Fruit fly (Drosophila melanogaster) whole organism, prepupa: Measurements from ENCODE around the gene Osbp.

Experiments
- Blimp-1 ChIP-seq: fragments of 200-800 bp; sonication (Bioruptor generic); optimal IDR thresholded peaks from 3 replicates; lab custom pipeline; 2017; ENCODE audit warnings: missing biosample characterization, missing genetic modification characterization, mild to moderate bottlenecking, moderate library complexity, missing genetic modification reagents
- CG11294 ChIP-seq: fragments of 200-800 bp; sonication (Bioruptor generic); IDR thresholded peaks from 2 replicates; pipeline ENCODE4 v1.3.6; 2022; ENCODE audit warnings: missing biosample characterization, missing genetic modification characterization
- CG11902 ChIP-seq: fragments of 200-800 bp; sonication (Bioruptor generic); optimal IDR thresholded peaks from 3 replicates; lab custom pipeline; 2016; ENCODE audit warnings: missing biosample characterization, missing genetic modification characterization
- CG15336 ChIP-seq: fragments of 200-800 bp; sonication (Bioruptor generic); IDR thresholded peaks from 2 replicates; pipeline ENCODE4 v1.3.6; 2022; ENCODE audit warnings: missing biosample characterization, missing genetic modification characterization
- CG1621 ChIP-seq: fragments of 200-800 bp; sonication (Bioruptor generic); optimal IDR thresholded peaks from 3 replicates; lab custom pipeline; 2018; ENCODE audit warnings: missing biosample characterization, mild to moderate bottlenecking, missing genetic modification characterization
- CG3032 ChIP-seq: fragments of 200-800 bp; optimal IDR thresholded peaks from 2 replicates; lab custom pipeline; 2019; ENCODE audit warnings: missing biosample characterization, mild to moderate bottlenecking, missing genetic modification characterization, moderate library complexity
- CG31627 ChIP-seq: fragments of 200-800 bp; sonication (Bioruptor generic); optimal IDR thresholded peaks from 3 replicates; lab custom pipeline; 2016; ENCODE audit warnings: missing biosample characterization, missing genetic modification characterization
- CG4318 ChIP-seq: fragments of 200-800 bp; sonication (Bioruptor generic); optimal IDR thresholded peaks from 3 replicates; lab custom pipeline; 2017; ENCODE audit warnings: missing biosample characterization, mild to moderate bottlenecking, missing genetic modification characterization
- CG6163 ChIP-seq: fragments of 200-800 bp; sonication (Bioruptor generic); IDR thresholded peaks from 3 replicates; pipeline ENCODE4 v1.3.6; 2022; ENCODE audit warnings: missing biosample characterization, missing genetic modification characterization
- CG6276 ChIP-seq: fragments of 200-800 bp; sonication (Bioruptor generic); optimal IDR thresholded peaks from 2 replicates; lab custom pipeline; 2017; ENCODE audit warnings: missing biosample characterization, mild to moderate bottlenecking, missing genetic modification characterization
- CG6808 ChIP-seq: fragments of 200-800 bp; sonication (Bioruptor generic); optimal IDR thresholded peaks from 3 replicates; lab custom pipeline; 2017; ENCODE audit warnings: missing biosample characterization, missing genetic modification characterization, mild to moderate bottlenecking, moderate library complexity, missing genetic modification reagents
- CG6854 ChIP-seq: fragments of 200-800 bp; sonication (Bioruptor generic); optimal IDR thresholded peaks from 2 replicates; lab custom pipeline; 2017; ENCODE audit warnings: missing biosample characterization, mild to moderate bottlenecking, missing genetic modification characterization
- CG8119 ChIP-seq: fragments of 200-800 bp; sonication (Bioruptor generic); IDR thresholded peaks from 3 replicates; pipeline ENCODE4 v1.3.6; 2022; ENCODE audit warnings: missing biosample characterization, missing genetic modification characterization
- CG8319 ChIP-seq: fragments of 200-800 bp; sonication (Bioruptor generic); optimal IDR thresholded peaks from 3 replicates; lab custom pipeline; 2016; ENCODE audit warnings: missing biosample characterization, missing genetic modification characterization
- CG8632 ChIP-seq: fragments of 200-800 bp; sonication (Bioruptor generic); optimal IDR thresholded peaks from 3 replicates; lab custom pipeline; 2016; ENCODE audit warnings: missing biosample characterization, missing genetic modification characterization
- Eip75B ChIP-seq: fragments of 200-800 bp; sonication (Bioruptor generic); optimal IDR thresholded peaks from 3 replicates; lab custom pipeline; 2016; ENCODE audit warnings: missing biosample characterization, missing genetic modification characterization
- Eip78C ChIP-seq: fragments of 200-800 bp; sonication (Bioruptor generic); peaks from one replicate; lab custom pipeline; 2016; ENCODE audit warnings: missing biosample characterization, missing genetic modification characterization
- Eip93F ChIP-seq: fragments of 200-800 bp; sonication (Bioruptor generic); optimal IDR thresholded peaks from 2 replicates; lab custom pipeline; 2016; ENCODE audit warnings: missing biosample characterization, mild to moderate bottlenecking, missing genetic modification characterization
- Ets21C ChIP-seq: fragments of 200-800 bp; sonication (Bioruptor generic); optimal IDR thresholded peaks from 3 replicates; lab custom pipeline; 2016; ENCODE audit warnings: missing biosample characterization, missing genetic modification characterization
- Ets96B ChIP-seq: fragments of 200-800 bp; optimal IDR thresholded peaks from 2 replicates; lab custom pipeline; 2019; ENCODE audit warnings: missing biosample characterization, mild to moderate bottlenecking, missing genetic modification characterization, moderate library complexity
- Gug ChIP-seq: fragments of 200-800 bp; sonication (Bioruptor generic); IDR thresholded peaks from 2 replicates; pipeline ENCODE4 v1.3.6; 2022; ENCODE audit warnings: missing biosample characterization, missing genetic modification characterization
- Hr39 ChIP-seq: fragments of 200-800 bp; sonication (Bioruptor generic); optimal IDR thresholded peaks from 2 replicates; lab custom pipeline; 2016; ENCODE audit warnings: missing biosample characterization, missing genetic modification characterization
- Hr4 ChIP-seq: fragments of 200-800 bp; sonication (Bioruptor generic); optimal IDR thresholded peaks from 3 replicates; lab custom pipeline; 2016; ENCODE audit warnings: missing biosample characterization, missing genetic modification characterization
- Lpt ChIP-seq: fragments of 200-800 bp; sonication (Bioruptor generic); optimal IDR thresholded peaks from 3 replicates; lab custom pipeline; 2016; ENCODE audit warnings: missing biosample characterization, missing genetic modification characterization
- Met ChIP-seq: fragments of 200-800 bp; sonication (Bioruptor generic); optimal IDR thresholded peaks from 3 replicates; lab custom pipeline; 2016; ENCODE audit warnings: missing biosample characterization, missing genetic modification characterization
- OdsH ChIP-seq: fragments of 200-800 bp; sonication (Bioruptor generic); optimal IDR thresholded peaks from 3 replicates; lab custom pipeline; 2016; ENCODE audit warnings: missing biosample characterization, missing genetic modification characterization
- Smox ChIP-seq: fragments of 200-800 bp; sonication (Bioruptor generic); optimal IDR thresholded peaks from 3 replicates; lab custom pipeline; 2016; ENCODE audit warnings: missing biosample characterization, missing genetic modification characterization
- Sox102F ChIP-seq: fragments of 200-800 bp; sonication (Bioruptor generic); optimal IDR thresholded peaks from 2 replicates; lab custom pipeline; 2016; ENCODE audit warnings: missing biosample characterization, mild to moderate bottlenecking, missing genetic modification characterization
- Sox14 ChIP-seq: fragments of 200-800 bp; sonication (Bioruptor generic); optimal IDR thresholded peaks from 3 replicates; lab custom pipeline; 2016; ENCODE audit warnings: missing biosample characterization, missing genetic modification characterization
- Sox15 ChIP-seq: fragments of 200-800 bp; sonication (Bioruptor generic); optimal IDR thresholded peaks from 3 replicates; lab custom pipeline; 2016; ENCODE audit warnings: missing biosample characterization, missing genetic modification characterization
- achi ChIP-seq: fragments of 200-800 bp; sonication (Bioruptor generic); optimal IDR thresholded peaks from 3 replicates; lab custom pipeline; 2016; ENCODE audit warnings: missing biosample characterization, missing genetic modification characterization
- acj6 ChIP-seq: fragments of 200-800 bp; sonication (Bioruptor generic); optimal IDR thresholded peaks from 3 replicates; lab custom pipeline; 2016; ENCODE audit warnings: missing biosample characterization, missing genetic modification characterization
- cyc ChIP-seq: fragments of 200-800 bp; sonication (Bioruptor generic); optimal IDR thresholded peaks from 3 replicates; lab custom pipeline; 2016; ENCODE audit warnings: missing biosample characterization, missing genetic modification characterization
- dac ChIP-seq: fragments of 200-800 bp; sonication (Bioruptor generic); optimal IDR thresholded peaks from 2 replicates; lab custom pipeline; 2017; ENCODE audit warnings: missing biosample characterization, mild to moderate bottlenecking, missing genetic modification characterization
- dsx ChIP-seq: fragments of 200-800 bp; optimal IDR thresholded peaks from 3 replicates; lab custom pipeline; 2019; ENCODE audit warnings: missing biosample characterization, mild to moderate bottlenecking, missing genetic modification characterization, moderate library complexity; ENCODE audit not compliant: poor library complexity, severe bottlenecking
- eg ChIP-seq: fragments of 200-800 bp; sonication (Bioruptor generic); IDR thresholded peaks from 3 replicates; pipeline ENCODE4 v1.3.6; 2022; ENCODE audit warnings: missing biosample characterization, missing genetic modification characterization
- esn ChIP-seq: fragments of 200-800 bp; sonication (Bioruptor generic); optimal IDR thresholded peaks from 2 replicates; lab custom pipeline; 2016; ENCODE audit warnings: missing biosample characterization, mild to moderate bottlenecking, missing genetic modification characterization, moderate library complexity
- fd59A ChIP-seq: fragments of 200-800 bp; sonication (Bioruptor generic); optimal IDR thresholded peaks from 2 replicates; lab custom pipeline; 2017; ENCODE audit warnings: missing biosample characterization, mild to moderate bottlenecking, missing genetic modification characterization, missing genetic modification reagents
- fd85E ChIP-seq: fragments of 200-800 bp; sonication (Bioruptor generic); optimal IDR thresholded peaks from 3 replicates; lab custom pipeline; 2016; ENCODE audit warnings: missing biosample characterization, missing genetic modification characterization
- fkh ChIP-seq: fragments of 200-800 bp; sonication (Bioruptor generic); optimal IDR thresholded peaks from 3 replicates; lab custom pipeline; 2017; ENCODE audit warnings: missing biosample characterization, mild to moderate bottlenecking, missing genetic modification characterization, moderate library complexity
- net ChIP-seq: fragments of 200-800 bp; sonication (Bioruptor generic); optimal IDR thresholded peaks from 3 replicates; lab custom pipeline; 2016; ENCODE audit warnings: missing biosample characterization, missing genetic modification characterization
- pdm3 ChIP-seq: fragments of 200-800 bp; sonication (Bioruptor generic); optimal IDR thresholded peaks from 3 replicates; lab custom pipeline; 2016; ENCODE audit warnings: missing biosample characterization, missing genetic modification characterization
- salr ChIP-seq, 2 experiments: fragments of 200-800 bp; sonication (Bioruptor generic); optimal IDR thresholded peaks; 3 replicates each; lab custom pipeline; 2016 to 2018; ENCODE audit warnings: missing biosample characterization in 2 of 2, missing genetic modification characterization in 2 of 2, mild to moderate bottlenecking in 1 of 2
- ss ChIP-seq, 2 experiments: fragments of 200-800 bp; sonication (Bioruptor generic); optimal IDR thresholded peaks; 2 replicates in 1 of 2; 3 replicates in 1 of 2; lab custom pipeline; 2017 to 2018; ENCODE audit warnings: mild to moderate bottlenecking in 2 of 2, missing biosample characterization in 2 of 2, missing genetic modification characterization in 2 of 2, moderate library complexity in 1 of 2
- svp ChIP-seq: fragments of 200-800 bp; sonication (Bioruptor generic); peaks from one replicate; lab custom pipeline; 2016; ENCODE audit warnings: missing biosample characterization, missing genetic modification characterization
- topi ChIP-seq: fragments of 200-800 bp; sonication (Bioruptor generic); optimal IDR thresholded peaks from 3 replicates; lab custom pipeline; 2016; ENCODE audit warnings: missing biosample characterization, missing genetic modification characterization

Osbp gene

dm6 chr3R:24974762-24975432, 36.9 kb upstream of the Osbp start (continued):
- TF ChIP-seq CG11902 (GFP tag; lab: Kevin White, UChicago) (peak; percentile 49), fd85E (GFP tag; lab: Kevin White, UChicago) (peak; percentile 44), CG1621 (tag; lab: Kevin White, UChicago) (peak; percentile 62), salr (GFP tag; optimal IDR thresholded peaks at IDR 0.05; lab: Kevin White, UChicago) (peak; percentile 61 to 90), Lpt (GFP tag; lab: Kevin White, UChicago) (peak; percentile 92), Sox14 (GFP tag; lab: Kevin White, UChicago) (peak; percentile 94), fkh (GFP tag; lab: Kevin White, UChicago) (no peak), topi (GFP tag; lab: Kevin White, UChicago) (peak; percentile 80), Hr4 (peak; percentile 88), CG6276 (GFP tag; lab: Kevin White, UChicago) (peak; percentile 89), Sox15 (GFP tag; lab: Kevin White, UChicago) (peak; percentile 50), Blimp-1 (GFP tag; lab: Kevin White, UChicago) (peak; percentile 18), CG6808 (GFP tag; lab: Kevin White, UChicago) (peak; percentile 82), svp (peak; percentile 91), CG15336 (GFP tag; lab: Robert Waterston, UW) (peak; percentile 93), Hr39 (GFP tag; lab: Kevin White, UChicago) (peak; percentile 74), CG8632 (GFP tag; lab: Kevin White, UChicago) (peak; percentile 65), Sox102F (GFP tag; lab: Kevin White, UChicago) (peak; percentile 75), CG6854 (GFP tag; lab: Kevin White, UChicago) (peak; percentile 58)

DNA sequence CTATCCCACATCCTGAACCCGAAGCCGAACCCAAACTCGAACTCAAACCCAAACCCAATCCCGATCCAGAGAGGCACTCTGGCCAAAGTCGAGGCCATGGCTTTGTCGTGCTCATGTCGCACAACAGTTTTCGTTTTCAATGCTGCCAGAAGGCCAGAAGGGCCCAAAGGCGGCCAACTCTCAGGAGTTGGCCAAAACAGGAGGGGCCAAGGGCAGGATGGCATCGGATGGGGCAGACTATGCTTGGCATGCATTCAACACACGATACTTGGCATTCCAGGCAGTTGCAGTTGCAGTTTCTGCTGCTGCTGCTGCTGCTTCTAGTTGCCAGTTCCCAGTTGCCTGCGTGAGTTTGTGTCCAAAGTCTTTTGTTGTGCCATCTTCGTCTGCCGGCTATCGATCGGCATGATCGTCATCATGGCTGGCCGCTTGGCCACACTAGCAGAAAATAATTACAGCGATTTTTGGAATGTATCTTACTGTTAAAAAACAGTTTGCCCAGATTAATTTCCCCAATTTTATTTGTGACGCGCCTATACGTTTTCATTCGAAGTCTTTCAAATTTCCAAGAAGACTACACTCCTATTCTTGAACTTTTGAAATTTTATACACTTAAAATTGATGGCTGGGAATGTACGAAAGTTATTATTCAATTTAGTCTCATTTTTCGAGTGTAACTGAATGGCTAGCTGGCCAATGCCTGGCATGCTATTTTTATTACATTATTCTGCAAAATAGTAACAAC, 32.5 kb upstream of the Osbp start:
- no peak for TF ChIP-seq Met (GFP tag; lab: Kevin White, UChicago)
- peak; percentile 39; the same call in 2 of the 3 replicates for TF ChIP-seq CG6163 (GFP tag; lab: Robert Waterston, UW)
- TF ChIP-seq Ets21C (GFP tag; lab: Kevin White, UChicago): no peak
- no peak for TF ChIP-seq CG8319
- peak; percentile 86 for TF ChIP-seq Eip78C (GFP tag; lab: Kevin White, UChicago)
- no peak for TF ChIP-seq CG6276 (GFP tag; lab: Kevin White, UChicago)
- peak; percentile 17 to 68 for TF ChIP-seq ss (GFP tag; optimal IDR thresholded peaks at IDR 0.05; lab: Kevin White, UChicago)
- TF ChIP-seq Ets96B (tag; lab: Kevin White, UChicago): peak; percentile 72
- no peak for TF ChIP-seq Gug (GFP tag; lab: Robert Waterston, UW)
- TF ChIP-seq dsx (GFP tag; lab: Kevin White, UChicago): peak; percentile 60
- TF ChIP-seq CG15336 (GFP tag; lab: Robert Waterston, UW): no peak
- no peak for TF ChIP-seq Hr39 (GFP tag; lab: Kevin White, UChicago)
- no peak for TF ChIP-seq fd85E (GFP tag; lab: Kevin White, UChicago)
- TF ChIP-seq cyc: no peak
- peak; percentile 5 for TF ChIP-seq acj6 (GFP tag; lab: Kevin White, UChicago)
- no peak for TF ChIP-seq topi (GFP tag; lab: Kevin White, UChicago)
- TF ChIP-seq Eip75B (GFP tag; lab: Kevin White, UChicago): peak; percentile 26
- TF ChIP-seq CG3032 (tag; lab: Kevin White, UChicago): peak; percentile 77
- TF ChIP-seq CG6808 (GFP tag; lab: Kevin White, UChicago): peak; percentile 71
- no peak for TF ChIP-seq CG31627 (GFP tag; lab: Kevin White, UChicago)
- peak; percentile 43 for TF ChIP-seq achi (GFP tag; lab: Kevin White, UChicago)
- no peak for TF ChIP-seq esn (GFP tag; lab: Kevin White, UChicago)
- no peak for TF ChIP-seq Eip93F (GFP tag; lab: Kevin White, UChicago)
- no peak for TF ChIP-seq dac (GFP tag; lab: Kevin White, UChicago)
- TF ChIP-seq svp: no peak
- TF ChIP-seq CG8119 (GFP tag; lab: Robert Waterston, UW): no peak
- TF ChIP-seq eg: no peak
- no peak for TF ChIP-seq net (GFP tag; lab: Kevin White, UChicago)
- TF ChIP-seq Smox (GFP tag; lab: Kevin White, UChicago): no peak
- no peak for TF ChIP-seq CG6854 (GFP tag; lab: Kevin White, UChicago)
- TF ChIP-seq CG11294: no peak
- TF ChIP-seq Lpt (GFP tag; lab: Kevin White, UChicago): no peak
- peak; percentile 4 for TF ChIP-seq pdm3 (GFP tag; lab: Kevin White, UChicago)
- no peak for TF ChIP-seq Hr4
- no peak for TF ChIP-seq CG4318 (GFP tag; lab: Kevin White, UChicago)
- peak; percentile 1 for TF ChIP-seq OdsH (GFP tag; lab: Kevin White, UChicago)
- TF ChIP-seq fd59A (GFP tag; lab: Kevin White, UChicago): peak; percentile 65
